Worm (Caenorhabditis elegans) whole organism, late embryonic: ENCODE data around the gene srg-59.

Source experiments
- C08G9.2 ChIP-seq: sonication (generic microtip); optimal IDR thresholded peaks from 2 replicates; lab custom pipeline; 2016; ENCODE audit warnings: mild to moderate bottlenecking, missing genetic modification characterization, moderate library complexity, missing compliant biosample characterization
- C38D4.7 ChIP-seq: fragments of 200-800 bp; sonication (Bioruptor generic); optimal IDR thresholded peaks from 2 replicates; lab custom pipeline; 2018; ENCODE audit warnings: mild to moderate bottlenecking, missing genetic modification characterization, moderate library complexity, missing compliant biosample characterization
- F13H6.1 ChIP-seq: sonication (generic microtip); optimal IDR thresholded peaks from 2 replicates; lab custom pipeline; 2016; ENCODE audit warnings: missing genetic modification characterization, missing compliant biosample characterization
- K02D7.2 ChIP-seq: sonication (generic microtip); optimal IDR thresholded peaks from 2 replicates; lab custom pipeline; 2017; ENCODE audit warnings: mild to moderate bottlenecking, missing genetic modification characterization, missing compliant biosample characterization
- K09A11.1 ChIP-seq: sonication (generic microtip); optimal IDR thresholded peaks from 2 replicates; lab custom pipeline; 2017; ENCODE audit warnings: antibody characterized with exemption, mild to moderate bottlenecking, missing genetic modification characterization, missing compliant biosample characterization; ENCODE audit not compliant: insufficient read depth
- T23F11.4 ChIP-seq: fragments of 200-800 bp; sonication (Bioruptor generic); optimal IDR thresholded peaks from 2 replicates; lab custom pipeline; 2018; ENCODE audit warnings: mild to moderate bottlenecking, missing genetic modification characterization, missing compliant biosample characterization
- Y22D7AL.16 ChIP-seq: sonication (generic microtip); optimal IDR thresholded peaks from 2 replicates; lab custom pipeline; 2016; ENCODE audit warnings: missing genetic modification characterization, missing compliant biosample characterization
- ahr-1 ChIP-seq: sonication (generic microtip); optimal IDR thresholded peaks from 2 replicates; lab custom pipeline; 2016; ENCODE audit warnings: missing genetic modification characterization, missing compliant biosample characterization
- ama-1 ChIP-seq: fragments of 150-350 bp; optimal IDR thresholded peaks from 2 replicates; lab custom pipeline; 2014
- ceh-14 ChIP-seq: sonication (generic microtip); optimal IDR thresholded peaks from 2 replicates; lab custom pipeline; 2016; ENCODE audit warnings: missing genotype, missing genetic modification characterization, missing compliant biosample characterization
- ceh-18 ChIP-seq: sonication (generic microtip); optimal IDR thresholded peaks from 2 replicates; lab custom pipeline; 2016; ENCODE audit warnings: missing genetic modification characterization, missing compliant biosample characterization
- ceh-19 ChIP-seq: fragments of 200-800 bp; sonication (Bioruptor generic); optimal IDR thresholded peaks from 2 replicates; lab custom pipeline; 2018; ENCODE audit warnings: mild to moderate bottlenecking, missing genetic modification characterization, missing compliant biosample characterization
- ceh-2 ChIP-seq: sonication (generic microtip); optimal IDR thresholded peaks from 2 replicates; lab custom pipeline; 2016; ENCODE audit warnings: missing genotype, missing genetic modification characterization, missing compliant biosample characterization
- ceh-22 ChIP-seq: sonication (generic microtip); optimal IDR thresholded peaks from 2 replicates; lab custom pipeline; 2017; ENCODE audit warnings: missing biosample characterization, missing genetic modification characterization
- ceh-24 ChIP-seq: sonication (generic microtip); optimal IDR thresholded peaks from 2 replicates; lab custom pipeline; 2016; ENCODE audit warnings: mild to moderate bottlenecking, missing genetic modification characterization, missing compliant biosample characterization
- ceh-31 ChIP-seq: sonication (generic microtip); optimal IDR thresholded peaks from 2 replicates; lab custom pipeline; 2016; ENCODE audit warnings: missing genetic modification characterization, missing compliant biosample characterization
- ceh-48 ChIP-seq: sonication (generic microtip); optimal IDR thresholded peaks from 2 replicates; lab custom pipeline; 2016; ENCODE audit warnings: missing genetic modification characterization, inconsistent platforms, missing compliant biosample characterization
- ceh-6 ChIP-seq: fragments of 200-800 bp; sonication (Bioruptor generic); optimal IDR thresholded peaks from 2 replicates; lab custom pipeline; 2018; ENCODE audit warnings: mild to moderate bottlenecking, missing genetic modification characterization, missing compliant biosample characterization
- dmd-4 ChIP-seq: sonication (generic microtip); optimal IDR thresholded peaks from 2 replicates; lab custom pipeline; 2016; ENCODE audit warnings: borderline replicate concordance, missing genetic modification characterization, missing compliant biosample characterization
- dve-1 ChIP-seq: sonication (generic microtip); optimal IDR thresholded peaks from 2 replicates; lab custom pipeline; 2017; ENCODE audit warnings: antibody characterized with exemption, mild to moderate bottlenecking, missing genetic modification characterization, missing compliant biosample characterization
- elt-4 ChIP-seq: sonication (generic microtip); optimal IDR thresholded peaks from 2 replicates; lab custom pipeline; 2016; ENCODE audit warnings: missing genetic modification characterization, missing compliant biosample characterization
- eyg-1 ChIP-seq: sonication (generic microtip); optimal IDR thresholded peaks from 2 replicates; lab custom pipeline; 2016; ENCODE audit warnings: missing genotype, missing genetic modification characterization, missing compliant biosample characterization
- fkh-6 ChIP-seq: sonication (generic microtip); optimal IDR thresholded peaks from 2 replicates; lab custom pipeline; 2016; ENCODE audit warnings: missing genetic modification characterization, missing compliant biosample characterization
- hlh-13 ChIP-seq: fragments of 200-800 bp; sonication (Bioruptor generic); optimal IDR thresholded peaks from 2 replicates; lab custom pipeline; 2018; ENCODE audit warnings: mild to moderate bottlenecking, missing genetic modification characterization, missing compliant biosample characterization
- hlh-8 ChIP-seq: sonication (generic microtip); optimal IDR thresholded peaks from 2 replicates; lab custom pipeline; 2016; ENCODE audit warnings: missing genotype, missing genetic modification characterization, missing compliant biosample characterization
- lin-11 ChIP-seq: fragments of 200-800 bp; sonication (Bioruptor generic); optimal IDR thresholded peaks from 2 replicates; lab custom pipeline; 2018; ENCODE audit warnings: mild to moderate bottlenecking, missing genetic modification characterization, missing compliant biosample characterization
- nhr-11 ChIP-seq: fragments of 150-350 bp; optimal IDR thresholded peaks from 2 replicates; lab custom pipeline; 2014; ENCODE audit warnings: missing biosample characterization, missing genetic modification characterization
- npax-4 ChIP-seq: sonication (generic microtip); optimal IDR thresholded peaks from 2 replicates; lab custom pipeline; 2016; ENCODE audit warnings: missing genetic modification characterization, missing compliant biosample characterization
- odd-2 ChIP-seq: sonication (generic microtip); optimal IDR thresholded peaks from 2 replicates; lab custom pipeline; 2017; ENCODE audit warnings: antibody characterized with exemption, mild to moderate bottlenecking, missing genetic modification characterization, missing compliant biosample characterization
- pag-3 ChIP-seq: sonication (generic microtip); optimal IDR thresholded peaks from 2 replicates; lab custom pipeline; 2016; ENCODE audit warnings: missing compliant biosample characterization, missing genetic modification characterization, borderline replicate concordance
- pax-1 ChIP-seq: fragments of 150-350 bp; optimal IDR thresholded peaks from 2 replicates; lab custom pipeline; 2014; ENCODE audit warnings: missing biosample characterization, missing genetic modification characterization
- pha-4 ChIP-seq: fragments of 150-350 bp; optimal IDR thresholded peaks from 2 replicates; lab custom pipeline; 2018; ENCODE audit warnings: missing biosample characterization, missing genetic modification reagents, missing genetic modification characterization
- ref-2 ChIP-seq: sonication (generic microtip); optimal IDR thresholded peaks from 2 replicates; lab custom pipeline; 2016; ENCODE audit warnings: missing genetic modification characterization, missing compliant biosample characterization
- sox-2 ChIP-seq: fragments of 200-800 bp; sonication (Bioruptor generic); IDR thresholded peaks from 2 replicates; pipeline ENCODE4 v1.3.6; 2022; ENCODE audit warnings: missing genetic modification reagents, missing genetic modification characterization, missing compliant biosample characterization
- sox-4 ChIP-seq: sonication (generic microtip); optimal IDR thresholded peaks from 2 replicates; lab custom pipeline; 2017; ENCODE audit warnings: mild to moderate bottlenecking, missing genetic modification characterization, inconsistent platforms, missing compliant biosample characterization
- tbx-2 ChIP-seq: sonication (generic microtip); optimal IDR thresholded peaks from 2 replicates; lab custom pipeline; 2016; ENCODE audit warnings: missing genetic modification characterization, missing compliant biosample characterization
- tbx-7 ChIP-seq: sonication (generic microtip); optimal IDR thresholded peaks from 2 replicates; lab custom pipeline; 2016; ENCODE audit warnings: missing genotype, missing genetic modification characterization, missing compliant biosample characterization
- unc-42 ChIP-seq: sonication (generic microtip); optimal IDR thresholded peaks from 2 replicates; lab custom pipeline; 2016; ENCODE audit warnings: missing genotype, missing genetic modification characterization, missing compliant biosample characterization
- unc-55 ChIP-seq: sonication (generic microtip); optimal IDR thresholded peaks from 2 replicates; lab custom pipeline; 2017; ENCODE audit warnings: missing biosample characterization, missing genetic modification reagents, missing genetic modification characterization
- ztf-16 ChIP-seq: sonication (generic microtip); optimal IDR thresholded peaks from 2 replicates; lab custom pipeline; 2017; ENCODE audit warnings: missing genetic modification characterization, missing compliant biosample characterization

srg-59 gene

DNA sequence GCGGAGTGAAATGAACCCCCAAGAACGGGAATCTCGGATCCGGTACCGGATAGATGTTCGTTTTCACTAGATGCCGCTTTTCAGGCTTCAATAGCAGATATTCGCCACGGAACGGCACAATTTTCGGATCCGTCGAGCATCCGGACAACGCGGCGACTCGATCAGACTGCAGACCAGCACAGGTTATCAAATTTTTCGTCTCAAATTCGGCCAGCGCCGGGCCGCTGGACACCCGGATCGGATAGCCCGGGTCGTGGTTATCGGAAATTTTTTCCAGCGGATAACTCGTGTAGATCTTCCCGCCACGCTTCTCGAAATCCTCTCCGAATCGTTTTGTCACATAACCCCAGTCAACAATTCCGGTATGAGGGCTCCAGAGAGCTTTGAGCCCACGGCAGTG lies 34.6 kb downstream of the srg-59 start (continued):
- TF ChIP-seq C38D4.7 (GFP tag; lab: Kevin White, UChicago) (no peak), C08G9.2 (tag; lab: Kevin White, UChicago) (no peak)

DNA sequence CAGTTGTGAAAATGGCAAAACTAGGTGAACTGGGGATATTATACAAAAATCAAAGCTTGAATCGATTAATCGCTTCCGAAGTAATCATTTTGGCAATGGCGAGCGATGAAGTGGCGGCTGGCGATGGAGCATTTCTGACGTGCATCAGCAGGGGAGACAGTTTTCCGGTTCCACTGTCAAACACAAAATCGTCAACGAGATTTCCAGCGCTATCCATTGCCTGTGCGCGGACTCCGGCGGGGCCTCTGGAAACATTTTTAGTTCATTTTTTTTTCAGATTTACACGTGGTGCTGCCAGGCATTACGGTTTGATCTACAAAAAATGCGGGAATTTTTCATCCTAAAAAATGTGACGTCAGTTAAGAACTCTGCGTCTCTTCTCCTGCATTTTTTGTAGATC lies 36.6 kb downstream of the srg-59 start:
- TF ChIP-seq ceh-18 (no peak), eyg-1 (no peak), ceh-31 (no peak), nhr-11 (no peak), ceh-19 (no peak)

DNA sequence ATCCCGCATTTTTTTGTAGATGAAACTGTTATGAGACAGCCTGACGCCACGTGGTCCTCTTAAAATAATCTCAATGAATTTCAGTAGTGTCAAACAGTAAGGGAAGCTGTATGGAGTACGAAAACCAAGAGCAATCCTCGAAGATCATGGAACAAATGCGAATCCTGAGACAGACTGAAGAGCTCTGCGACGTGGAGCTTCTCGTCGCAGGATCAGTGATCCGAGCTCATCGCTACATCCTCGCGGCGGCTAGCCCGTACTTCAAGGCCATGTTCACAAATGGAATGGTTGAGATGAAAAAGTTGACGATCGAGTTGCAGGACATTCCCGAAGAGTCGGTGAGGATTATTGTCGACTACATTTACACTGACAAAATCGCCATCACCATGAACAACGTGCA lies 40.9 kb downstream of the srg-59 start:
- TF ChIP-seq odd-2 (no peak), npax-4 (tag; lab: Kevin White, UChicago) (no peak), F13H6.1 (tag; lab: Kevin White, UChicago) (no peak), pax-1 (tag; lab: Kevin White, UChicago) (no peak), ceh-14 (tag; lab: Kevin White, UChicago) (no peak)

DNA sequence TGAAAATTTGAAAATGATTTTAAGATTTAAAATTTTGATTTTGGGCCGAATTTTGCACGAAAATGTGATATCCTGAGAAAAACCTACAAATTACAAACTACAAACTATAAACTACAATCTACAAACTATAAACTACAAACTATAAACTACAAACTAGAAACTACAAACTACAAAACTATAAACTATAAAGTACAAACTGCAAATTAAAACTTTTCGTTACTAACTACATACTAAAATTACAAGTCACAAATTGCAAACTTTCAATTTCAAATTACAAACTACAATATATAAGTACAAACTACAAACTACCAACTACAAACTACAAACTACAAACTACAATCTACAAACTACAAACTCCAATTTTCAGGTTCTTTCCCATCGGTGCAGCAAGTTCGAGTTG lies 41.6 kb downstream of the srg-59 start:
- TF ChIP-seq sox-4 (tag; lab: Kevin White, UChicago) (no peak), nhr-11 (no peak), tbx-2 (tag; lab: Kevin White, UChicago) (no peak), C38D4.7 (GFP tag; lab: Kevin White, UChicago) (no peak), T23F11.4 (GFP tag; lab: Kevin White, UChicago) (no peak), dmd-4 (no peak), ceh-19 (no peak)

DNA sequence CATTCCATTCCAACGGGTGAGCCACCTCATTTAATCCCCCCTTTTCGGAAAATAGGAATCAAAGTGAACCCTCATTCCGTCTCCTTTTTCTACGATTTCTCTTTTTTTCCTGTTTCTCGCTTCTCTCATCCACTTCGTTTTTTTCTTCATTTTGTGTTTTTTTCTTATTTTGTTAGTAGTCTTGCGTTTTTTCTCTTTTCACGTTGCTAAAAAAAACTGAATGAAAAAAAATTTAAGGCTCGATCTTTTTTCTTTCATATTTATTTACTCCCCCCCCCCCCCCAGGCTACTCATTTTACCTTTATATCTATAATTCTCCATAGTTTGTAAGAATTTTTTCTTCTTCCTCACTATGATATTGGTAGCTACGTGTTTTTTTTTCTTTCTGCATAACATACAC lies 47.5 kb downstream of the srg-59 start:
- TF ChIP-seq nhr-11 (no peak), eyg-1 (no peak), pha-4 (tag; lab: Kevin White, UChicago) (no peak), ceh-22 (tag; lab: Kevin White, UChicago) (no peak), ceh-24 (tag; lab: Kevin White, UChicago) (no peak), sox-2 (GFP tag; lab: Robert Waterston, UW) (no peak), Y22D7AL.16 (tag; lab: Kevin White, UChicago) (no peak), C08G9.2 (tag; lab: Kevin White, UChicago) (no peak), unc-42 (tag; lab: Kevin White, UChicago) (no peak), fkh-6 (no peak), ceh-31 (no peak), ref-2 (no peak), hlh-13 (GFP tag; lab: Kevin White, UChicago) (no peak), ahr-1 (tag; lab: Kevin White, UChicago) (no peak), ceh-48 (no peak), ceh-6 (GFP tag; lab: Kevin White, UChicago) (no peak), lin-11 (tag; lab: Kevin White, UChicago) (no peak), elt-4 (tag; lab: Kevin White, UChicago) (no peak), dmd-4 (no peak)

DNA sequence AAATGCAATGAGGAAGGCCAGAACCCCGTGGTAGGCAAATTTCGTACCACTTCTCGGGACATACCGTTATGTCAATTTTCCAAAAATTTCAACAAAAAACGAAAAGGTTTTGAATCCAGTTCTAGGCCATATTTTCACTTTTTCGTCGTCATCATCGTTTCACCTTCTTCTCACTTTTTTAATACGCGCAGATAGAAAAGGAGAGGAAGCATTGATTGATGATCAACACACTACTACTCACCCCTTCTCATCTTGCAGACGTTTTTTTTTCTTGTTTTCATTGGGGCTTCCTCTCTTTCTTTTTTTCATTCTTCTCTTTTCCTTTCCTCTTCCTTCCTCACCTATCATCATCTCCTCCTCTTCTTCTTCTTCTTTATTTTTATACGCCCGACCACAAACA lies 49.4 kb downstream of the srg-59 start:
- TF ChIP-seq K09A11.1 (tag; lab: Kevin White, UChicago) (no peak), ztf-16 (tag; lab: Kevin White, UChicago) (no peak), unc-55 (GFP tag; lab: Kevin White, UChicago) (no peak), dve-1 (tag; lab: Kevin White, UChicago) (no peak), ceh-2 (tag; lab: Kevin White, UChicago) (no peak), pag-3 (no peak), tbx-7 (tag; lab: Kevin White, UChicago) (no peak), K02D7.2 (no peak), C38D4.7 (GFP tag; lab: Kevin White, UChicago) (no peak), ceh-22 (tag; lab: Kevin White, UChicago) (no peak), F13H6.1 (tag; lab: Kevin White, UChicago) (no peak), hlh-8 (tag; lab: Kevin White, UChicago) (no peak), ama-1 (lab: Kevin White, UChicago) (no peak)
